Worm (Caenorhabditis elegans): ENCODE results near the gene cat-2.

DNA sequence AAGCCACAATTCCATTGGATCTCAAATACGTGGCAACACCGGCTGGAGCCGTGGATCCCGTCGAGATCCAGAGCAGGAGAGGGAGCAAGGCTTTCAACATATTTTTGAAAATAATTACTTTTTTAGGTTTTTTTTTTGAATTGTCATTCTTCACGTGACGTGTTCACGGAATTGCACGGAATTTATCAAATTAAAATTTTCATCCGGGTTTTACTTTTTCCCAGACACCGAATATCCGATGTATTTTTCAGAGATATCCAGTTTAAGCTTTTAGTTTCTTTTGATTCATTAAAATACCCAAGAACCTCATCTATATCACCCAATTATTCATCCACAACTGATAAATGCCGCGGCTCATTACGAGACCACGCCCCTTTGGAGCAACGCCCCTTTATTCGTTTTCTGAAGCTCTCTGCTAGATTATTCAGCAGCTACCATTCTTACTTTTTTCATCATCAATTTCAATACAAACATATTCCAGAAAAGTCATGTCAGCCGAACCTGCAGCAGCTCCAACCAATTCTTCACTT is 39.4 kb downstream of the cat-2 start, which contains the start of the genes clec-117 and B0432.1:
- no peak for TF ChIP-seq nhr-11 (tag; optimal IDR thresholded peaks at IDR 0.05)
- no peak for TF ChIP-seq egl-27 (tag; optimal IDR thresholded peaks at IDR 0.05)
- TF ChIP-seq lin-15B (tag; optimal IDR thresholded peaks at IDR 0.05): no peak
- TF ChIP-seq dpl-1 (GFP tag; optimal IDR thresholded peaks at IDR 0.05): no peak
- TF ChIP-seq ceh-90 (tag; optimal IDR thresholded peaks at IDR 0.05): no peak
- no peak for TF ChIP-seq ces-1 (GFP tag; optimal IDR thresholded peaks at IDR 0.05)
- no peak for TF ChIP-seq nhr-12 (tag; optimal IDR thresholded peaks at IDR 0.05)
- TF ChIP-seq elt-2 (tag; optimal IDR thresholded peaks at IDR 0.05): no peak
- no peak for TF ChIP-seq ztf-4 (tag; optimal IDR thresholded peaks at IDR 0.05)
- no peak for TF ChIP-seq unc-62 (GFP tag; optimal IDR thresholded peaks at IDR 0.05)
- no peak for TF ChIP-seq fkh-8 (tag; optimal IDR thresholded peaks at IDR 0.05)
- TF ChIP-seq fkh-4 (tag; optimal IDR thresholded peaks at IDR 0.05; ENCODE audit: borderline replicate concordance): no peak
- no peak for TF ChIP-seq unc-98 (GFP tag; IDR thresholded peaks at IDR 0.05)
- no peak for TF ChIP-seq ceh-82 (tag; optimal IDR thresholded peaks at IDR 0.05)

Measured in whole organism, L1 larva.